Worm (Caenorhabditis elegans) whole organism, midembryonic: Measurements from ENCODE around the gene C25H3.3.

ENCODE experiments used
- T22C8.4 ChIP-seq: fragments of 200-800 bp; sonication (Bioruptor generic); IDR thresholded peaks from 2 replicates; pipeline ENCODE4 v1.3.6; 2022; ENCODE audit warnings: missing genetic modification characterization, missing compliant biosample characterization
- cog-1 ChIP-seq: sonication (generic microtip); optimal IDR thresholded peaks from 2 replicates; lab custom pipeline; 2016; ENCODE audit warnings: missing genetic modification characterization, missing compliant biosample characterization
- flt-1 ChIP-seq: fragments of 200-800 bp; sonication (Bioruptor generic); IDR thresholded peaks from 2 replicates; pipeline ENCODE4 v1.3.6; 2022; ENCODE audit warnings: missing genetic modification characterization, missing compliant biosample characterization
- klf-2 ChIP-seq: fragments of 200-800 bp; sonication (Bioruptor generic); conservative IDR thresholded peaks from 2 replicates; pipeline ENCODE4 v1.3.6; 2022; ENCODE audit warnings: missing genetic modification reagents, missing genetic modification characterization, missing compliant biosample characterization
- med-1 ChIP-seq: sonication (generic microtip); optimal IDR thresholded peaks from 2 replicates; lab custom pipeline; 2017; ENCODE audit warnings: missing genetic modification characterization, mild to moderate bottlenecking, missing compliant biosample characterization, antibody characterized with exemption, missing genetic modification reagents; ENCODE audit not compliant: insufficient read depth
- ref-1 ChIP-seq: fragments of 200-800 bp; sonication (Bioruptor generic); conservative IDR thresholded peaks from 2 replicates; pipeline ENCODE4 v1.3.6; 2022; ENCODE audit warnings: missing genetic modification reagents, missing genetic modification characterization, missing compliant biosample characterization
- tab-1 ChIP-seq: fragments of 200-800 bp; sonication (Bioruptor generic); IDR thresholded peaks from 2 replicates; pipeline ENCODE4 v1.3.6; 2022; ENCODE audit warnings: missing genetic modification characterization, missing compliant biosample characterization
- ztf-23 ChIP-seq: fragments of 200-800 bp; sonication (Bioruptor generic); IDR thresholded peaks from 2 replicates; pipeline ENCODE4 v1.3.6; 2022; ENCODE audit warnings: missing genetic modification reagents, missing genetic modification characterization, missing compliant biosample characterization
- ztf-29 ChIP-seq: fragments of 200-800 bp; sonication (Bioruptor generic); IDR thresholded peaks from 2 replicates; pipeline ENCODE4 v1.3.6; 2022; ENCODE audit warnings: missing genetic modification reagents, missing genetic modification characterization, missing compliant biosample characterization

ce11 chrII:5668830-5669229, 25.2 kb upstream of the C25H3.3 start, which contains the start of gene C25H3.7:
- no peak for TF ChIP-seq ztf-23 (GFP tag; lab: Robert Waterston, UW)
- no peak for TF ChIP-seq flt-1
- TF ChIP-seq klf-2: no peak
- TF ChIP-seq tab-1 (GFP tag; lab: Robert Waterston, UW): no peak
- TF ChIP-seq ref-1 (GFP tag; lab: Robert Waterston, UW): no peak
- no peak for TF ChIP-seq T22C8.4 (GFP tag; lab: Robert Waterston, UW)
- TF ChIP-seq ztf-29 (GFP tag; lab: Robert Waterston, UW): no peak
- TF ChIP-seq med-1 (GFP tag; lab: Kevin White, UChicago): no peak
- no peak for TF ChIP-seq cog-1 (tag; lab: Kevin White, UChicago)
